Worm (Caenorhabditis elegans): ENCODE results near the gene C13E3.1.

DNA sequence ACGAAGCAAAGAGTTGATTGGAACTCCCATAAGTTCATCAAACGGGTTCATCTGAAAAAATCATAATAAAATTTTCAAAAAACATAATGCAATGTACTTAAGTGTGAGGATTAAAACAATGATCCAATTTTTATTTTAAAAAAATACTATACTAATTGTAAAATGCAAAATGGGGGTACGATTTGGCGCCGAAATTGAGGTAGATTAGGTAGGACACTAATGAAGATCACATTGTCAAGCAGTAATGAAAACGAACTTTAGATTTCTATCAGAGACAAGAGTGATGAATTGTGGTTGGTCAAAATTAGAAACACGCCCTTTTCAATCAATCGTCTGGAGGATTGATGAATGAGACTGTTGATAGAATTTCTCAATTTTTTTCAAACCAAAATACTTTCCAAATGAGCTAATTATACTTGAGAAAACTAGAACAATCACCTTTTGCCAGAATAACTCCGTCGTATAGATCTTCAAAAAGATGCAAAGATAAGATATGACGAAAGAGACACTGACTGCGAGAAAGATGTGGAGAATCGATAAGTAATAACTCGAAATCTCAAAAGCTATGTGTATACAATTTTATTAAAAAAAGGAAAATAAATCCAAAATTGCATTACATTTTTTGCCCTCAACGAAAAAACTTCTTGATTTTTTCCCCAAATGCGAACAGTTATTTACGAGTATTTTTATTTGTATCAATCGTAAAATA lies 34.9 kb upstream of the C13E3.1 start, which contains the start of gene C06E2.5:
- TF ChIP-seq F55B11.4 (tag; optimal IDR thresholded peaks at IDR 0.05; ENCODE audit: borderline replicate concordance, insufficient read depth) (no peak), Y95B8A.8 (GFP tag; IDR thresholded peaks at IDR 0.05) (no peak), hsf-1 (GFP tag; IDR thresholded peaks at IDR 0.05) (no peak), repo-1 (tag; optimal IDR thresholded peaks at IDR 0.05) (no peak), fkh-3 (tag; optimal IDR thresholded peaks at IDR 0.05) (no peak), chd-7 (tag; optimal IDR thresholded peaks at IDR 0.05) (no peak)

Measured in whole organism, young adult.